Worm (Caenorhabditis elegans) whole organism, L4 larva: ENCODE results near the gene C55C3.6.
A peak's percentile ranks its signal among the peaks of the same experiment; 100 is the strongest.

Experiments used
- F10B5.3 ChIP-seq: sonication (generic microtip); optimal IDR thresholded peaks from 2 replicates; lab custom pipeline; 2016; ENCODE audit warnings: mild to moderate bottlenecking, missing genetic modification characterization, missing compliant biosample characterization
- F37D6.2 ChIP-seq: sonication (generic microtip); optimal IDR thresholded peaks from 2 replicates; lab custom pipeline; 2016; ENCODE audit warnings: mild to moderate bottlenecking, missing genetic modification characterization, missing compliant biosample characterization
- R02D3.7 ChIP-seq: fragments of 150-350 bp; sonication (generic microtip); optimal IDR thresholded peaks from 3 replicates; lab custom pipeline; 2014; ENCODE audit warnings: missing biosample characterization, missing genetic modification characterization
- T20F7.1 ChIP-seq: fragments of 200-800 bp; sonication (Bioruptor generic); optimal IDR thresholded peaks from 2 replicates; lab custom pipeline; 2018; ENCODE audit warnings: mild to moderate bottlenecking, missing genetic modification characterization, missing compliant biosample characterization
- Y105C5A.15 ChIP-seq: fragments of 200-800 bp; sonication (Bioruptor generic); IDR thresholded peaks from 2 replicates; pipeline ENCODE4 v1.3.6; 2022; ENCODE audit warnings: missing genetic modification characterization, missing compliant biosample characterization
- Y48G9A.11 ChIP-seq: fragments of 200-800 bp; sonication (Bioruptor generic); IDR thresholded peaks from 2 replicates; pipeline ENCODE4 v1.3.6; 2022; ENCODE audit warnings: missing genetic modification reagents, missing genetic modification characterization, missing compliant biosample characterization
- Y5F2A.4 ChIP-seq: fragments of 200-800 bp; sonication (Bioruptor generic); optimal IDR thresholded peaks from 2 replicates; lab custom pipeline; 2018; ENCODE audit warnings: mild to moderate bottlenecking, missing genetic modification characterization, missing compliant biosample characterization
- aha-1 ChIP-seq: fragments of 150-350 bp; peaks from one replicate; lab custom pipeline; 2014; ENCODE audit warnings: missing biosample characterization, missing genetic modification characterization
- aly-2 ChIP-seq: sonication (generic microtip); optimal IDR thresholded peaks from 2 replicates; lab custom pipeline; 2018; ENCODE audit warnings: missing biosample characterization, missing genetic modification characterization
- ama-1 ChIP-seq: fragments of 150-350 bp; optimal IDR thresholded peaks from 2 replicates; lab custom pipeline; 2014; ENCODE audit warnings: inconsistent platforms, mixed read lengths
- arid-1 ChIP-seq: fragments of 200-800 bp; sonication (Bioruptor generic); conservative IDR thresholded peaks from 2 replicates; pipeline ENCODE4 v1.3.6; 2022; ENCODE audit warnings: missing genetic modification reagents, missing genetic modification characterization, missing compliant biosample characterization
- ceh-20 ChIP-seq: fragments of 200-800 bp; sonication (Bioruptor generic); IDR thresholded peaks from 2 replicates; pipeline ENCODE4 v1.3.6; 2022; ENCODE audit warnings: missing genetic modification reagents, missing genetic modification characterization, missing compliant biosample characterization
- ceh-28 ChIP-seq: fragments of 150-350 bp; optimal IDR thresholded peaks from 2 replicates; lab custom pipeline; 2014; ENCODE audit warnings: missing biosample characterization, missing genetic modification reagents, missing genetic modification characterization
- ceh-44 ChIP-seq: fragments of 200-800 bp; sonication (Bioruptor generic); IDR thresholded peaks from 2 replicates; pipeline ENCODE4 v1.3.6; 2022; ENCODE audit warnings: missing genetic modification reagents, missing genetic modification characterization, missing compliant biosample characterization
- ceh-62 ChIP-seq: sonication (generic microtip); optimal IDR thresholded peaks from 2 replicates; lab custom pipeline; 2017; ENCODE audit warnings: missing biosample characterization, missing genetic modification characterization
- daf-12 ChIP-seq: fragments of 150-350 bp; optimal IDR thresholded peaks from 2 replicates; lab custom pipeline; 2014; ENCODE audit warnings: missing biosample characterization, missing genetic modification reagents, missing genetic modification characterization
- daf-16 ChIP-seq, 3 experiments: sonication (generic microtip); optimal IDR thresholded peaks; 2 replicates each; lab custom pipeline; 2016 to 2017; ENCODE audit warnings: missing genetic modification characterization in 3 of 3, missing genetic modification reagents in 3 of 3, mild to moderate bottlenecking in 2 of 3, missing compliant biosample characterization in 2 of 3, missing biosample characterization in 1 of 3, moderate library complexity in 1 of 3
- daf-8 ChIP-seq: fragments of 200-800 bp; sonication (Bioruptor generic); IDR thresholded peaks from 2 replicates; pipeline ENCODE4 v1.3.6; 2022; ENCODE audit warnings: missing genetic modification characterization, missing compliant biosample characterization
- dmd-6 ChIP-seq: fragments of 200-800 bp; sonication (Bioruptor generic); IDR thresholded peaks from 2 replicates; pipeline ENCODE4 v1.3.6; 2022; ENCODE audit warnings: missing genetic modification reagents, missing genetic modification characterization, missing compliant biosample characterization
- dve-1 ChIP-seq: sonication (generic microtip); optimal IDR thresholded peaks from 2 replicates; lab custom pipeline; 2017; ENCODE audit warnings: antibody characterized with exemption, mild to moderate bottlenecking, missing genetic modification characterization, missing compliant biosample characterization; ENCODE audit not compliant: insufficient read depth
- egl-27 ChIP-seq: sonication (generic microtip); optimal IDR thresholded peaks from 3 replicates; lab custom pipeline; 2017; ENCODE audit warnings: missing biosample characterization, missing genetic modification reagents, missing genetic modification characterization
- egl-43 ChIP-seq: fragments of 200-800 bp; sonication (Bioruptor generic); IDR thresholded peaks from 2 replicates; pipeline ENCODE4 v1.3.6; 2022; ENCODE audit warnings: missing genetic modification reagents, missing genetic modification characterization, missing compliant biosample characterization
- fos-1 ChIP-seq: fragments of 150-350 bp; optimal IDR thresholded peaks from 2 replicates; lab custom pipeline; 2014; ENCODE audit warnings: missing biosample characterization, missing genetic modification characterization
- hif-1 ChIP-seq, 2 experiments: sonication (generic microtip); optimal IDR thresholded peaks; 2 replicates each; lab custom pipeline; 2016 to 2017; ENCODE audit warnings: missing compliant biosample characterization in 2 of 2, missing genetic modification characterization in 2 of 2, missing genetic modification reagents in 2 of 2, missing genotype in 2 of 2, mild to moderate bottlenecking in 1 of 2
- hlh-11 ChIP-seq: fragments of 200-800 bp; sonication (Bioruptor generic); optimal IDR thresholded peaks from 2 replicates; lab custom pipeline; 2018; ENCODE audit warnings: mild to moderate bottlenecking, missing genetic modification characterization, missing compliant biosample characterization
- lin-13 ChIP-seq: fragments of 150-350 bp; optimal IDR thresholded peaks from 2 replicates; lab custom pipeline; 2014; ENCODE audit warnings: missing biosample characterization, missing genetic modification reagents, missing genetic modification characterization
- lin-39 ChIP-seq: fragments of 150-350 bp; optimal IDR thresholded peaks from 2 replicates; lab custom pipeline; 2014; ENCODE audit warnings: missing biosample characterization, missing genetic modification reagents, missing genetic modification characterization
- mdt-29 ChIP-seq: fragments of 200-800 bp; sonication (Bioruptor generic); IDR thresholded peaks from 2 replicates; pipeline ENCODE4 v1.3.6; 2022; ENCODE audit warnings: missing genetic modification reagents, missing genetic modification characterization, missing compliant biosample characterization
- mxl-3 ChIP-seq: fragments of 200-800 bp; sonication (Bioruptor generic); optimal IDR thresholded peaks from 2 replicates; lab custom pipeline; 2018; ENCODE audit warnings: mild to moderate bottlenecking, missing genetic modification characterization, missing compliant biosample characterization
- nhr-11 ChIP-seq: fragments of 150-350 bp; optimal IDR thresholded peaks from 2 replicates; lab custom pipeline; 2014; ENCODE audit warnings: missing biosample characterization, missing genetic modification characterization
- nhr-25 ChIP-seq: sonication (generic microtip); optimal IDR thresholded peaks from 2 replicates; lab custom pipeline; 2017; ENCODE audit warnings: missing genetic modification characterization, mild to moderate bottlenecking, missing compliant biosample characterization, antibody characterized with exemption, moderate library complexity, borderline replicate concordance; ENCODE audit not compliant: insufficient read depth
- nhr-28 ChIP-seq: fragments of 150-350 bp; optimal IDR thresholded peaks from 2 replicates; lab custom pipeline; 2014; ENCODE audit warnings: missing biosample characterization, missing genetic modification characterization
- nhr-41 ChIP-seq: fragments of 200-800 bp; sonication (Bioruptor generic); IDR thresholded peaks from 2 replicates; pipeline ENCODE4 v1.3.6; 2022; ENCODE audit warnings: missing genetic modification reagents, missing genetic modification characterization, missing compliant biosample characterization
- nhr-42 ChIP-seq: fragments of 200-800 bp; sonication (Bioruptor generic); IDR thresholded peaks from 2 replicates; pipeline ENCODE4 v1.3.6; 2022; ENCODE audit warnings: missing genetic modification characterization, missing compliant biosample characterization
- nhr-77 ChIP-seq: fragments of 150-350 bp; optimal IDR thresholded peaks from 2 replicates; lab custom pipeline; 2014; ENCODE audit warnings: missing biosample characterization, missing genetic modification characterization
- pqm-1 ChIP-seq: sonication (generic microtip); optimal IDR thresholded peaks from 2 replicates; lab custom pipeline; 2017; ENCODE audit warnings: missing biosample characterization, missing genetic modification characterization
- rbr-2 ChIP-seq: sonication (generic microtip); optimal IDR thresholded peaks from 2 replicates; lab custom pipeline; 2016; ENCODE audit warnings: missing genotype, missing genetic modification characterization, missing compliant biosample characterization
- sdz-12 ChIP-seq: fragments of 200-800 bp; sonication (Bioruptor generic); optimal IDR thresholded peaks from 2 replicates; lab custom pipeline; 2018; ENCODE audit warnings: mild to moderate bottlenecking, missing genetic modification characterization, missing compliant biosample characterization
- set-16 ChIP-seq: fragments of 200-800 bp; sonication (Bioruptor generic); IDR thresholded peaks from 2 replicates; pipeline ENCODE4 v1.3.6; 2022; ENCODE audit warnings: missing genetic modification reagents, missing genetic modification characterization, missing compliant biosample characterization
- skn-1 ChIP-seq: fragments of 150-350 bp; optimal IDR thresholded peaks from 2 replicates; lab custom pipeline; 2014; ENCODE audit warnings: missing biosample characterization, missing genetic modification characterization
- spr-1 ChIP-seq: sonication (generic microtip); optimal IDR thresholded peaks from 2 replicates; lab custom pipeline; 2016; ENCODE audit warnings: mild to moderate bottlenecking, missing genetic modification characterization, missing compliant biosample characterization
- spr-3 ChIP-seq: fragments of 200-800 bp; sonication (Bioruptor generic); optimal IDR thresholded peaks from 2 replicates; lab custom pipeline; 2018; ENCODE audit warnings: mild to moderate bottlenecking, missing genetic modification characterization, missing compliant biosample characterization
- tra-1 ChIP-seq: fragments of 200-800 bp; sonication (Bioruptor generic); IDR thresholded peaks from 2 replicates; pipeline ENCODE4 v1.3.6; 2022; ENCODE audit warnings: missing genetic modification reagents, missing genetic modification characterization, missing compliant biosample characterization
- unc-39 ChIP-seq: sonication (generic microtip); optimal IDR thresholded peaks from 2 replicates; lab custom pipeline; 2017; ENCODE audit warnings: missing biosample characterization, missing genetic modification characterization
- unc-62 ChIP-seq, 3 experiments: fragments of 150-350 bp in 1 of 3; sonication (generic microtip); optimal IDR thresholded peaks in 2 of 3; peaks in 1 of 3; 1 replicate in 1 of 3; 2 replicates in 2 of 3; lab custom pipeline; 2014 to 2017; ENCODE audit warnings: missing biosample characterization in 3 of 3, missing genetic modification characterization in 3 of 3, missing genetic modification reagents in 3 of 3, missing genotype in 1 of 3
- vab-7 ChIP-seq: fragments of 200-800 bp; sonication (Bioruptor generic); IDR thresholded peaks from 2 replicates; pipeline ENCODE4 v1.3.6; 2022; ENCODE audit warnings: missing genetic modification reagents, missing genetic modification characterization, missing compliant biosample characterization
- zag-1 ChIP-seq: fragments of 150-350 bp; optimal IDR thresholded peaks from 2 replicates; lab custom pipeline; 2014; ENCODE audit warnings: missing biosample characterization, missing genetic modification characterization
- zfp-2 ChIP-seq: sonication (generic microtip); optimal IDR thresholded peaks from 2 replicates; lab custom pipeline; 2016; ENCODE audit warnings: mild to moderate bottlenecking, missing genetic modification characterization, missing compliant biosample characterization
- zfp-3 ChIP-seq: fragments of 200-800 bp; sonication (Bioruptor generic); conservative IDR thresholded peaks from 2 replicates; pipeline ENCODE4 v1.3.6; 2022; ENCODE audit warnings: missing genetic modification reagents, missing genetic modification characterization, missing compliant biosample characterization
- zip-11 ChIP-seq: fragments of 200-800 bp; sonication (Bioruptor generic); IDR thresholded peaks from 2 replicates; pipeline ENCODE4 v1.3.6; 2022; ENCODE audit warnings: missing genetic modification characterization, missing compliant biosample characterization
- ztf-7 ChIP-seq: fragments of 150-350 bp; optimal IDR thresholded peaks from 2 replicates; lab custom pipeline; 2014; ENCODE audit warnings: missing biosample characterization, missing genetic modification characterization

Gene C55C3.6

ce11 chrIV:5658225-5658624 is 24.8 kb upstream of the C55C3.6 start:
- TF ChIP-seq Y5F2A.4 (GFP tag; lab: Kevin White, UChicago), result no peak
- TF ChIP-seq nhr-28, result peak; percentile 41
- no peak for TF ChIP-seq ceh-20
- no peak for TF ChIP-seq unc-39
- no peak for TF ChIP-seq ceh-28 (tag; lab: Kevin White, UChicago)
- TF ChIP-seq rbr-2, result no peak
- no peak for TF ChIP-seq mxl-3 (GFP tag; lab: Kevin White, UChicago)
- TF ChIP-seq daf-16 (GFP tag; optimal IDR thresholded peaks at IDR 0.05; lab: Kevin White, UChicago), result no peak
- TF ChIP-seq daf-16 (tag; optimal IDR thresholded peaks at IDR 0.05; lab: Kevin White, UChicago), result peak; percentile 31
- no peak for TF ChIP-seq nhr-41
- no peak for TF ChIP-seq T20F7.1 (GFP tag; lab: Kevin White, UChicago)
- TF ChIP-seq dve-1, result no peak
- no peak for TF ChIP-seq ama-1 (lab: Kevin White, UChicago)
- no peak for TF ChIP-seq aha-1 (tag; lab: Kevin White, UChicago)
- peak; percentile 15 for TF ChIP-seq hlh-11
- TF ChIP-seq Y48G9A.11 (GFP tag; lab: Robert Waterston, UW), result no peak
- peak; percentile 36; the same call in 1 of the 2 replicates for TF ChIP-seq dmd-6 (GFP tag; lab: Robert Waterston, UW)
- no peak for TF ChIP-seq daf-8 (GFP tag; lab: Robert Waterston, UW)
- no peak for TF ChIP-seq nhr-42 (GFP tag; lab: Robert Waterston, UW)
- no peak for TF ChIP-seq fos-1 (tag; lab: Kevin White, UChicago)
- no peak for TF ChIP-seq lin-13 (GFP tag; lab: Kevin White, UChicago)
- TF ChIP-seq ceh-62 (tag; lab: Kevin White, UChicago), result no peak
- no peak for TF ChIP-seq set-16 (GFP tag; lab: Robert Waterston, UW)
- TF ChIP-seq nhr-25 (tag; lab: Kevin White, UChicago), result no peak
- TF ChIP-seq arid-1 (GFP tag; lab: Robert Waterston, UW), result no peak
- TF ChIP-seq unc-62 (GFP tag; optimal IDR thresholded peaks at IDR 0.05 in 1 of 2; lab: Kevin White, UChicago), result peak in 1 of 2 experiments; percentile 13
- no peak for TF ChIP-seq unc-62 (tag; optimal IDR thresholded peaks at IDR 0.05; lab: Kevin White, UChicago)
- TF ChIP-seq R02D3.7 (tag; lab: Kevin White, UChicago), result no peak
- no peak for TF ChIP-seq ztf-7
- no peak for TF ChIP-seq F10B5.3 (tag; lab: Kevin White, UChicago)
- no peak for TF ChIP-seq zfp-2 (tag; lab: Kevin White, UChicago)
- no peak for TF ChIP-seq sdz-12
- no peak for TF ChIP-seq egl-27 (tag; lab: Kevin White, UChicago)
- no peak for TF ChIP-seq ceh-44 (GFP tag; lab: Robert Waterston, UW)

ce11 chrIV:5658897-5659296 is 24.1 kb upstream of the C55C3.6 start:
- TF ChIP-seq lin-39 (tag; lab: Kevin White, UChicago), result no peak
- TF ChIP-seq rbr-2, result no peak
- TF ChIP-seq fos-1 (tag; lab: Kevin White, UChicago), result no peak
- no peak for TF ChIP-seq zip-11 (GFP tag; lab: Robert Waterston, UW)
- TF ChIP-seq zag-1 (tag; lab: Kevin White, UChicago), result no peak
- TF ChIP-seq daf-16 (GFP tag; optimal IDR thresholded peaks at IDR 0.05; lab: Kevin White, UChicago), result no peak
- peak; percentile 48 for TF ChIP-seq daf-16 (tag; optimal IDR thresholded peaks at IDR 0.05; lab: Kevin White, UChicago)
- TF ChIP-seq lin-13 (GFP tag; lab: Kevin White, UChicago), result no peak
- peak; percentile 54 for TF ChIP-seq pqm-1 (tag; lab: Kevin White, UChicago)
- TF ChIP-seq nhr-77 (tag; lab: Kevin White, UChicago), result no peak
- TF ChIP-seq spr-3 (GFP tag; lab: Kevin White, UChicago), result no peak
- TF ChIP-seq dmd-6 (GFP tag; lab: Robert Waterston, UW), result peak; percentile 94
- peak; percentile 23 for TF ChIP-seq dve-1
- no peak for TF ChIP-seq spr-1
- TF ChIP-seq nhr-11 (tag; lab: Kevin White, UChicago), result no peak
- TF ChIP-seq mdt-29, result 0 out of 2 replicates have a peak, but pooled peaks have one; percentile 17
- no peak for TF ChIP-seq skn-1 (tag; lab: Kevin White, UChicago)
- TF ChIP-seq daf-12, result no peak
- peak; percentile 40 for TF ChIP-seq hlh-11
- no peak for TF ChIP-seq egl-43 (GFP tag; lab: Robert Waterston, UW)
- TF ChIP-seq F37D6.2, result no peak
- TF ChIP-seq vab-7 (GFP tag; lab: Robert Waterston, UW), result no peak
- TF ChIP-seq tra-1 (GFP tag; lab: Robert Waterston, UW), result no peak
- no peak for TF ChIP-seq zfp-3 (GFP tag; lab: Robert Waterston, UW)
- TF ChIP-seq aly-2, result no peak
- TF ChIP-seq Y105C5A.15 (GFP tag; lab: Robert Waterston, UW), result no peak
- peak in 1 of 2 experiments; percentile 24 for TF ChIP-seq hif-1 (tag; optimal IDR thresholded peaks at IDR 0.05; lab: Kevin White, UChicago)
